Fruit fly (Drosophila melanogaster) whole organism, embryonic: ENCODE measurements around the gene CG10862.

ENCODE experiments used
- BEAF-32 ChIP-seq: fragments of 200-800 bp; sonication (Bioruptor generic); optimal IDR thresholded peaks from 3 replicates; lab custom pipeline; 2017; ENCODE audit warnings: missing biosample characterization, missing genetic modification characterization, mild to moderate bottlenecking, moderate library complexity, missing genetic modification reagents
- Bdp1 ChIP-seq: fragments of 200-800 bp; sonication (Bioruptor generic); optimal IDR thresholded peaks from 3 replicates; lab custom pipeline; 2016; ENCODE audit warnings: missing biosample characterization, missing genetic modification characterization
- BtbVII ChIP-seq: fragments of 200-800 bp; sonication (Bioruptor generic); optimal IDR thresholded peaks from 3 replicates; lab custom pipeline; 2017; ENCODE audit warnings: missing biosample characterization, mild to moderate bottlenecking, missing genetic modification characterization
- CG10654 ChIP-seq: fragments of 200-800 bp; sonication (Bioruptor generic); optimal IDR thresholded peaks from 2 replicates; lab custom pipeline; 2016; ENCODE audit warnings: missing biosample characterization, missing genetic modification characterization
- CG11093 ChIP-seq: fragments of 200-800 bp; sonication (Bioruptor generic); IDR thresholded peaks from 3 replicates; pipeline ENCODE4 v1.3.6; 2022; ENCODE audit warnings: missing biosample characterization, missing genetic modification characterization
- CG11723 ChIP-seq: fragments of 200-800 bp; sonication (Bioruptor generic); optimal IDR thresholded peaks from 2 replicates; lab custom pipeline; 2017; ENCODE audit warnings: missing biosample characterization, mild to moderate bottlenecking, missing genetic modification characterization
- CG1233 ChIP-seq: fragments of 200-800 bp; sonication (Bioruptor generic); optimal IDR thresholded peaks from 4 replicates; lab custom pipeline; 2018; ENCODE audit warnings: missing biosample characterization, mild to moderate bottlenecking, missing genetic modification characterization
- CG12391 ChIP-seq: fragments of 200-800 bp; sonication (Bioruptor generic); optimal IDR thresholded peaks from 3 replicates; lab custom pipeline; 2018; ENCODE audit warnings: missing biosample characterization, mild to moderate bottlenecking, missing genetic modification characterization, moderate library complexity
- CG13894 ChIP-seq: fragments of 200-800 bp; sonication (Bioruptor generic); optimal IDR thresholded peaks from 3 replicates; lab custom pipeline; 2018; ENCODE audit warnings: missing biosample characterization, mild to moderate bottlenecking, missing genetic modification characterization, moderate library complexity
- CG14667 ChIP-seq: fragments of 200-800 bp; sonication (Bioruptor generic); IDR thresholded peaks from 2 replicates; pipeline ENCODE4 v1.3.6; 2022; ENCODE audit warnings: missing biosample characterization, missing genetic modification characterization
- CG16779 ChIP-seq: fragments of 200-800 bp; sonication (Bioruptor generic); IDR thresholded peaks from 2 replicates; pipeline ENCODE4 v1.3.6; 2022; ENCODE audit warnings: missing biosample characterization, missing genetic modification characterization
- CG17385 ChIP-seq: fragments of 200-800 bp; sonication (Bioruptor generic); optimal IDR thresholded peaks from 3 replicates; lab custom pipeline; 2018; ENCODE audit warnings: missing biosample characterization, mild to moderate bottlenecking, missing genetic modification characterization
- CG2202 ChIP-seq: fragments of 200-800 bp; sonication (Bioruptor generic); optimal IDR thresholded peaks from 2 replicates; lab custom pipeline; 2018; ENCODE audit warnings: missing biosample characterization, mild to moderate bottlenecking, missing genetic modification characterization
- CG31224 ChIP-seq: fragments of 200-800 bp; sonication (Bioruptor generic); IDR thresholded peaks from 2 replicates; pipeline ENCODE4 v1.3.6; 2022; ENCODE audit warnings: missing biosample characterization, missing genetic modification characterization
- CG3163 ChIP-seq: fragments of 200-800 bp; sonication (Bioruptor generic); optimal IDR thresholded peaks from 3 replicates; lab custom pipeline; 2016; ENCODE audit warnings: missing biosample characterization, missing genetic modification characterization
- CG34224 ChIP-seq: fragments of 200-800 bp; sonication (Bioruptor generic); IDR thresholded peaks from 3 replicates; pipeline ENCODE4 v1.3.6; 2022; ENCODE audit warnings: missing biosample characterization, missing genetic modification characterization; ENCODE audit not compliant: partially characterized antibody
- CG3995 ChIP-seq: fragments of 200-800 bp; sonication (Bioruptor generic); optimal IDR thresholded peaks from 3 replicates; lab custom pipeline; 2016; ENCODE audit warnings: missing biosample characterization, missing genetic modification characterization
- CG4404 ChIP-seq: fragments of 200-800 bp; sonication (Bioruptor generic); IDR thresholded peaks from 2 replicates; pipeline ENCODE4 v1.3.6; 2022; ENCODE audit warnings: missing biosample characterization, missing genetic modification characterization
- CG4854 ChIP-seq: fragments of 200-800 bp; sonication (Bioruptor generic); optimal IDR thresholded peaks from 2 replicates; lab custom pipeline; 2016; ENCODE audit warnings: missing biosample characterization, missing genetic modification characterization, inconsistent platforms
- CG6272 ChIP-seq: fragments of 200-800 bp; sonication (Bioruptor generic); IDR thresholded peaks from 2 replicates; pipeline ENCODE4 v1.3.6; 2022; ENCODE audit warnings: missing biosample characterization, missing genetic modification characterization
- CG7556 ChIP-seq: fragments of 200-800 bp; sonication (Bioruptor generic); optimal IDR thresholded peaks from 2 replicates; lab custom pipeline; 2017; ENCODE audit warnings: missing biosample characterization, mild to moderate bottlenecking, missing genetic modification characterization
- CG8765 ChIP-seq: fragments of 200-800 bp; sonication (Bioruptor generic); IDR thresholded peaks from 2 replicates; pipeline ENCODE4 v1.3.6; 2022; ENCODE audit warnings: missing biosample characterization, missing genetic modification characterization
- CG8924 ChIP-seq: fragments of 200-800 bp; optimal IDR thresholded peaks from 3 replicates; lab custom pipeline; 2019; ENCODE audit warnings: missing biosample characterization, mild to moderate bottlenecking, missing genetic modification characterization, moderate library complexity
- CG9817 ChIP-seq: fragments of 200-800 bp; sonication (Bioruptor generic); optimal IDR thresholded peaks from 2 replicates; lab custom pipeline; 2018; ENCODE audit warnings: missing biosample characterization, mild to moderate bottlenecking, missing genetic modification characterization, moderate library complexity
- CG9932 ChIP-seq: fragments of 200-800 bp; sonication (Bioruptor generic); IDR thresholded peaks from 2 replicates; pipeline ENCODE4 v1.3.6; 2022; ENCODE audit warnings: missing biosample characterization, missing genetic modification characterization
- Doc3 ChIP-seq: fragments of 200-800 bp; sonication (Bioruptor generic); IDR thresholded peaks from 3 replicates; pipeline ENCODE4 v1.3.6; 2022; ENCODE audit warnings: missing biosample characterization, missing genetic modification characterization; ENCODE audit not compliant: partially characterized antibody
- Elba2 ChIP-seq: fragments of 200-800 bp; sonication (Bioruptor generic); optimal IDR thresholded peaks from 3 replicates; lab custom pipeline; 2016; ENCODE audit warnings: missing biosample characterization, missing genetic modification characterization
- HmgZ ChIP-seq: fragments of 200-800 bp; sonication (Bioruptor generic); optimal IDR thresholded peaks from 2 replicates; lab custom pipeline; 2018; ENCODE audit warnings: missing biosample characterization, mild to moderate bottlenecking, missing genetic modification characterization
- Hr39 ChIP-seq: fragments of >200 bp; optimal IDR thresholded peaks from 2 replicates; lab custom pipeline; 2017
- Mad ChIP-seq: fragments of 200-800 bp; sonication (Bioruptor generic); optimal IDR thresholded peaks from 2 replicates; lab custom pipeline; 2016; ENCODE audit warnings: missing biosample characterization, missing genetic modification characterization
- Opbp ChIP-seq: fragments of 200-800 bp; sonication (Bioruptor generic); IDR thresholded peaks from 3 replicates; pipeline ENCODE4 v1.3.6; 2022; ENCODE audit warnings: missing biosample characterization, missing genetic modification characterization; ENCODE audit not compliant: partially characterized antibody
- Ravus ChIP-seq: fragments of 200-800 bp; sonication (Bioruptor generic); IDR thresholded peaks from 2 replicates; pipeline ENCODE4 v1.3.6; 2022; ENCODE audit warnings: missing biosample characterization, missing genetic modification characterization
- Six4 ChIP-seq: fragments of 200-800 bp; sonication (Bioruptor generic); optimal IDR thresholded peaks from 2 replicates; lab custom pipeline; 2016; ENCODE audit warnings: missing biosample characterization, missing genetic modification characterization
- Trl ChIP-seq, 3 experiments: fragments of >200 bp in 2 of 3; fragments of 200-800 bp in 1 of 3; sonication (Bioruptor generic) in 1 of 3; optimal IDR thresholded peaks; 2 replicates in 1 of 3; 3 replicates in 2 of 3; lab custom pipeline; 2016 to 2017; ENCODE audit warnings: missing biosample characterization in 1 of 3, missing genetic modification characterization in 1 of 3
- Vsx1 ChIP-seq: fragments of 200-800 bp; sonication (Bioruptor generic); optimal IDR thresholded peaks from 2 replicates; lab custom pipeline; 2017; ENCODE audit warnings: missing biosample characterization, mild to moderate bottlenecking, missing genetic modification characterization, missing genetic modification reagents
- amos ChIP-seq: fragments of 200-800 bp; sonication (Bioruptor generic); IDR thresholded peaks from 2 replicates; pipeline ENCODE4 v1.3.6; 2022; ENCODE audit warnings: missing biosample characterization, missing genetic modification characterization; ENCODE audit not compliant: partially characterized antibody
- ci ChIP-seq: fragments of 200-800 bp; sonication (Bioruptor generic); IDR thresholded peaks from 3 replicates; pipeline ENCODE4 v1.3.6; 2022; ENCODE audit warnings: missing biosample characterization, missing genetic modification characterization
- dimm ChIP-seq: fragments of 200-800 bp; sonication (Bioruptor generic); IDR thresholded peaks from 2 replicates; pipeline ENCODE4 v1.3.6; 2022; ENCODE audit warnings: missing biosample characterization, missing genetic modification characterization
- dmrt11E ChIP-seq: fragments of 200-800 bp; sonication (Bioruptor generic); optimal IDR thresholded peaks from 3 replicates; lab custom pipeline; 2018; ENCODE audit warnings: missing biosample characterization, mild to moderate bottlenecking, missing genetic modification characterization, moderate library complexity
- gt ChIP-seq: fragments of 200-800 bp; sonication (Bioruptor generic); IDR thresholded peaks from 2 replicates; pipeline ENCODE4 v1.3.6; 2022; ENCODE audit warnings: missing biosample characterization, missing genetic modification characterization
- lmd ChIP-seq: fragments of 200-800 bp; sonication (Bioruptor generic); IDR thresholded peaks from 2 replicates; pipeline ENCODE4 v1.3.6; 2022; ENCODE audit warnings: missing biosample characterization, missing genetic modification characterization
- luna ChIP-seq: fragments of 200-800 bp; sonication (Bioruptor generic); optimal IDR thresholded peaks from 2 replicates; lab custom pipeline; 2016; ENCODE audit warnings: missing biosample characterization, missing genetic modification characterization
- mld ChIP-seq: fragments of 200-800 bp; sonication (Bioruptor generic); IDR thresholded peaks from 3 replicates; pipeline ENCODE4 v1.3.6; 2022; ENCODE audit warnings: missing biosample characterization, missing genetic modification characterization; ENCODE audit not compliant: partially characterized antibody
- oc ChIP-seq: fragments of 200-800 bp; sonication (Bioruptor generic); optimal IDR thresholded peaks from 2 replicates; lab custom pipeline; 2018; ENCODE audit warnings: missing biosample characterization, mild to moderate bottlenecking, missing genetic modification characterization, moderate library complexity
- onecut ChIP-seq: fragments of 200-800 bp; sonication (Bioruptor generic); IDR thresholded peaks from 2 replicates; pipeline ENCODE4 v1.3.6; 2022; ENCODE audit warnings: missing biosample characterization, missing genetic modification characterization
- psq ChIP-seq: fragments of 200-800 bp; sonication (Bioruptor generic); optimal IDR thresholded peaks from 2 replicates; lab custom pipeline; 2017; ENCODE audit warnings: missing biosample characterization, missing genetic modification characterization
- run ChIP-seq: fragments of 200-800 bp; sonication (Bioruptor generic); optimal IDR thresholded peaks from 3 replicates; lab custom pipeline; 2018; ENCODE audit warnings: missing biosample characterization, mild to moderate bottlenecking, missing genetic modification characterization
- sr ChIP-seq: fragments of 200-800 bp; sonication (Bioruptor generic); IDR thresholded peaks from 3 replicates; pipeline ENCODE4 v1.3.6; 2022; ENCODE audit warnings: missing biosample characterization, missing genetic modification characterization
- unc-4 ChIP-seq: fragments of 200-800 bp; sonication (Bioruptor generic); IDR thresholded peaks from 2 replicates; pipeline ENCODE4 v1.3.6; 2022; ENCODE audit warnings: missing biosample characterization, missing genetic modification characterization; ENCODE audit not compliant: partially characterized antibody
- wor ChIP-seq: fragments of 200-800 bp; sonication (Bioruptor generic); IDR thresholded peaks from 2 replicates; pipeline ENCODE4 v1.3.6; 2022; ENCODE audit warnings: missing biosample characterization, missing genetic modification characterization

Gene CG10862

dm6 chr3L:3634107-3634737 lies 20.3 kb downstream of the CG10862 start (continued):
- TF ChIP-seq CG16779 (GFP tag; lab: Robert Waterston, UW) (no peak), psq (GFP tag; lab: Kevin White, UChicago) (no peak), CG8765 (no peak), Opbp (GFP tag; lab: Robert Waterston, UW) (no peak), sr (GFP tag; lab: Robert Waterston, UW) (no peak), CG34224 (GFP tag; lab: Robert Waterston, UW) (no peak), CG2202 (tag; lab: Kevin White, UChicago) (peak; percentile 66), BtbVII (no peak), run (tag; lab: Kevin White, UChicago) (peak; percentile 6), CG11723 (GFP tag; lab: Kevin White, UChicago) (peak; percentile 54), lmd (GFP tag; lab: Robert Waterston, UW) (peak; percentile 57), CG17385 (GFP tag; lab: Kevin White, UChicago) (peak; percentile 47), CG12391 (tag; lab: Kevin White, UChicago) (peak; percentile 83), CG11093 (GFP tag; lab: Robert Waterston, UW) (peak; percentile 57; the same call in 1 of the 3 replicates), luna (GFP tag; lab: Kevin White, UChicago) (no peak), gt (GFP tag; lab: Robert Waterston, UW) (no peak), unc-4 (GFP tag; lab: Robert Waterston, UW) (no peak), CG14667 (no peak), amos (GFP tag; lab: Robert Waterston, UW) (no peak), Ravus (GFP tag; lab: Robert Waterston, UW) (no peak), CG1233 (GFP tag; lab: Kevin White, UChicago) (peak; percentile 57), CG8924 (tag; lab: Kevin White, UChicago) (peak; percentile 82), CG31224 (no peak), CG3995 (GFP tag; lab: Kevin White, UChicago) (no peak), BEAF-32 (GFP tag; lab: Kevin White, UChicago) (no peak), CG9817 (tag; lab: Kevin White, UChicago) (peak; percentile 21), Six4 (GFP tag; lab: Kevin White, UChicago) (no peak), CG3163 (GFP tag; lab: Kevin White, UChicago) (no peak), Mad (GFP tag; lab: Kevin White, UChicago) (no peak), dmrt11E (tag; lab: Kevin White, UChicago) (peak; percentile 77), CG13894 (tag; lab: Kevin White, UChicago) (no peak), wor (peak; percentile 61), oc (peak; percentile 89), onecut (GFP tag; lab: Robert Waterston, UW) (peak; percentile 37), CG6272 (GFP tag; lab: Robert Waterston, UW) (no peak), CG7556 (GFP tag; lab: Kevin White, UChicago) (peak; percentile 73), CG4404 (GFP tag; lab: Robert Waterston, UW) (no peak), Elba2 (GFP tag; lab: Kevin White, UChicago) (no peak), Vsx1 (peak; percentile 69), HmgZ (tag; lab: Kevin White, UChicago) (peak; percentile 17), ci (peak; percentile 75; the same call in 2 of the 3 replicates), CG10654 (peak; percentile 33), Trl (optimal IDR thresholded peaks at IDR 0.05; lab: Kevin White, UChicago) (no peak), Trl (GFP tag; optimal IDR thresholded peaks at IDR 0.05; lab: Kevin White, UChicago) (no peak), Doc3 (GFP tag; lab: Robert Waterston, UW) (no peak), Bdp1 (GFP tag; lab: Kevin White, UChicago) (no peak), CG4854 (GFP tag; lab: Kevin White, UChicago) (no peak), Hr39 (lab: Kevin White, UChicago) (no peak), mld (no peak), dimm (GFP tag; lab: Robert Waterston, UW) (no peak), CG9932 (GFP tag; lab: Robert Waterston, UW) (0 out of 2 replicates have a peak, but pooled peaks have one; percentile 20)
